Worm (Caenorhabditis elegans) whole organism, late embryonic: ENCODE measurements around the gene C26E1.2.
A peak's percentile ranks its signal among the peaks of the same experiment; 100 is the strongest.

Source experiments
- C08G9.2 ChIP-seq: sonication (generic microtip); optimal IDR thresholded peaks from 2 replicates; lab custom pipeline; 2016; ENCODE audit warnings: mild to moderate bottlenecking, missing genetic modification characterization, moderate library complexity, missing compliant biosample characterization
- K02D7.2 ChIP-seq: sonication (generic microtip); optimal IDR thresholded peaks from 2 replicates; lab custom pipeline; 2017; ENCODE audit warnings: mild to moderate bottlenecking, missing genetic modification characterization, missing compliant biosample characterization
- T23F11.4 ChIP-seq: fragments of 200-800 bp; sonication (Bioruptor generic); optimal IDR thresholded peaks from 2 replicates; lab custom pipeline; 2018; ENCODE audit warnings: mild to moderate bottlenecking, missing genetic modification characterization, missing compliant biosample characterization
- Y22D7AL.16 ChIP-seq: sonication (generic microtip); optimal IDR thresholded peaks from 2 replicates; lab custom pipeline; 2016; ENCODE audit warnings: missing genetic modification characterization, missing compliant biosample characterization
- ama-1 ChIP-seq: fragments of 150-350 bp; optimal IDR thresholded peaks from 2 replicates; lab custom pipeline; 2014
- ceh-14 ChIP-seq: sonication (generic microtip); optimal IDR thresholded peaks from 2 replicates; lab custom pipeline; 2016; ENCODE audit warnings: missing genotype, missing genetic modification characterization, missing compliant biosample characterization
- ceh-19 ChIP-seq: fragments of 200-800 bp; sonication (Bioruptor generic); optimal IDR thresholded peaks from 2 replicates; lab custom pipeline; 2018; ENCODE audit warnings: mild to moderate bottlenecking, missing genetic modification characterization, missing compliant biosample characterization
- ceh-2 ChIP-seq: sonication (generic microtip); optimal IDR thresholded peaks from 2 replicates; lab custom pipeline; 2016; ENCODE audit warnings: missing genotype, missing genetic modification characterization, missing compliant biosample characterization
- ceh-24 ChIP-seq: sonication (generic microtip); optimal IDR thresholded peaks from 2 replicates; lab custom pipeline; 2016; ENCODE audit warnings: mild to moderate bottlenecking, missing genetic modification characterization, missing compliant biosample characterization
- ceh-30 ChIP-seq: fragments of 150-350 bp; optimal IDR thresholded peaks from 2 replicates; lab custom pipeline; 2014; ENCODE audit warnings: missing biosample characterization, missing genetic modification characterization
- ceh-48 ChIP-seq: sonication (generic microtip); optimal IDR thresholded peaks from 2 replicates; lab custom pipeline; 2016; ENCODE audit warnings: missing genetic modification characterization, inconsistent platforms, missing compliant biosample characterization
- dmd-4 ChIP-seq: sonication (generic microtip); optimal IDR thresholded peaks from 2 replicates; lab custom pipeline; 2016; ENCODE audit warnings: borderline replicate concordance, missing genetic modification characterization, missing compliant biosample characterization
- elt-2 ChIP-seq: sonication (generic microtip); optimal IDR thresholded peaks from 2 replicates; lab custom pipeline; 2016; ENCODE audit warnings: missing genetic modification reagents, missing genetic modification characterization, missing compliant biosample characterization
- elt-4 ChIP-seq: sonication (generic microtip); optimal IDR thresholded peaks from 2 replicates; lab custom pipeline; 2016; ENCODE audit warnings: missing genetic modification characterization, missing compliant biosample characterization
- ets-4 ChIP-seq: sonication (generic microtip); optimal IDR thresholded peaks from 2 replicates; lab custom pipeline; 2016; ENCODE audit warnings: missing genetic modification characterization, missing compliant biosample characterization
- fax-1 ChIP-seq: sonication (generic microtip); optimal IDR thresholded peaks from 2 replicates; lab custom pipeline; 2016; ENCODE audit warnings: missing genotype, missing genetic modification characterization, missing compliant biosample characterization
- gmeb-2 ChIP-seq: sonication (generic microtip); optimal IDR thresholded peaks from 2 replicates; lab custom pipeline; 2016; ENCODE audit warnings: missing genetic modification characterization, inconsistent platforms, missing compliant biosample characterization
- hlh-8 ChIP-seq: sonication (generic microtip); optimal IDR thresholded peaks from 2 replicates; lab custom pipeline; 2016; ENCODE audit warnings: missing genotype, missing genetic modification characterization, missing compliant biosample characterization
- lin-11 ChIP-seq: fragments of 200-800 bp; sonication (Bioruptor generic); optimal IDR thresholded peaks from 2 replicates; lab custom pipeline; 2018; ENCODE audit warnings: mild to moderate bottlenecking, missing genetic modification characterization, missing compliant biosample characterization
- nhr-11 ChIP-seq: fragments of 150-350 bp; optimal IDR thresholded peaks from 2 replicates; lab custom pipeline; 2014; ENCODE audit warnings: missing biosample characterization, missing genetic modification characterization
- odd-2 ChIP-seq: sonication (generic microtip); optimal IDR thresholded peaks from 2 replicates; lab custom pipeline; 2017; ENCODE audit warnings: antibody characterized with exemption, mild to moderate bottlenecking, missing genetic modification characterization, missing compliant biosample characterization
- pat-9 ChIP-seq: fragments of 200-800 bp; sonication (Bioruptor generic); optimal IDR thresholded peaks from 2 replicates; lab custom pipeline; 2018; ENCODE audit warnings: mild to moderate bottlenecking, missing genetic modification characterization, moderate library complexity, missing compliant biosample characterization
- pax-1 ChIP-seq: fragments of 150-350 bp; optimal IDR thresholded peaks from 2 replicates; lab custom pipeline; 2014; ENCODE audit warnings: missing biosample characterization, missing genetic modification characterization
- pha-4 ChIP-seq: fragments of 150-350 bp; optimal IDR thresholded peaks from 2 replicates; lab custom pipeline; 2018; ENCODE audit warnings: missing biosample characterization, missing genetic modification reagents, missing genetic modification characterization
- pqm-1 ChIP-seq: sonication (generic microtip); optimal IDR thresholded peaks from 2 replicates; lab custom pipeline; 2016; ENCODE audit warnings: missing genetic modification characterization, missing compliant biosample characterization
- sdc-2 ChIP-seq: sonication (generic microtip); optimal IDR thresholded peaks from 2 replicates; lab custom pipeline; 2016; ENCODE audit warnings: missing genotype, missing genetic modification characterization, missing compliant biosample characterization
- sox-2 ChIP-seq: fragments of 200-800 bp; sonication (Bioruptor generic); IDR thresholded peaks from 2 replicates; pipeline ENCODE4 v1.3.6; 2022; ENCODE audit warnings: missing genetic modification reagents, missing genetic modification characterization, missing compliant biosample characterization
- syd-9 ChIP-seq: sonication (generic microtip); optimal IDR thresholded peaks from 2 replicates; lab custom pipeline; 2016; ENCODE audit warnings: mild to moderate bottlenecking, missing genetic modification characterization, moderate library complexity, missing compliant biosample characterization
- unc-3 ChIP-seq, 2 experiments: fragments of 200-800 bp in 1 of 2; sonication (Bioruptor generic) in 1 of 2; sonication (generic microtip) in 1 of 2; conservative IDR thresholded peaks in 1 of 2; optimal IDR thresholded peaks in 1 of 2; 2 replicates each; pipeline versions ENCODE4 v1.3.6 to Lab custom; 2016 to 2022; ENCODE audit warnings: missing compliant biosample characterization in 2 of 2, missing genetic modification characterization in 2 of 2, missing genetic modification reagents in 1 of 2
- unc-86 ChIP-seq: sonication (generic microtip); optimal IDR thresholded peaks from 2 replicates; lab custom pipeline; 2016; ENCODE audit warnings: missing genetic modification characterization, missing compliant biosample characterization
- zip-5 ChIP-seq: sonication (generic microtip); optimal IDR thresholded peaks from 2 replicates; lab custom pipeline; 2016; ENCODE audit warnings: missing genetic modification characterization, missing compliant biosample characterization
- ztf-16 ChIP-seq: sonication (generic microtip); optimal IDR thresholded peaks from 2 replicates; lab custom pipeline; 2017; ENCODE audit warnings: missing genetic modification characterization, missing compliant biosample characterization

C26E1.2 gene

DNA sequence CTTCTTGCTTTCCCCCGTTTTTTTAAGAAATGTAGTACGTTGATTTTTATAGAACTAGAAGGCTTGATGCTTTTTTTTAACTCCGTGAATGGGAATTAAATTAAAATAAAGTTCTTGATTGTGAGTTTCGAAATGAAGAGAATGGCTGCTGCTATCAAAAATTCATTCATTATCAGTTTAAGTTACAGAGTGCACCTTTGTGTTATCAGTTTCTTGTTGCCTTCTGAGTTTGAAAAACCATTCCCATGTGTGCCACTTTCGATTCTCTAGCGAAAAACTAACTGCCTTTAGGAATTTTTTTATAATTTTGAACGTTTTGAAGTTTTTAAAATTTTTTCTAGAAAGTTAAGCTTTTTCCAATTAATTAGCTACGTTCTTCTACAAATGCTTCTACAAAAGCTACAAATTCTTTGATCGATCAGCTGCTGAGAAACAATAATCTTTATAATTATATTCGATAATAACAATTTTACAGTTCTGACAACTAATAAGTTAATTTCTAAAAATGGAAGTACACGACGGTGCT, at the start of gene C26E1.2:
Gene C26E1.2, plus strand, starts transcription at position 476 of the 526 bp plus-strand sequence.
- TF ChIP-seq ets-4, result no peak
- no peak for TF ChIP-seq ceh-30
- TF ChIP-seq zip-5 (tag; lab: Kevin White, UChicago), result no peak
- no peak for TF ChIP-seq ceh-2 (tag; lab: Kevin White, UChicago)
- no peak for TF ChIP-seq C08G9.2 (tag; lab: Kevin White, UChicago)
- TF ChIP-seq dmd-4 (tag; lab: Kevin White, UChicago), result no peak
- TF ChIP-seq elt-2 (tag; lab: Kevin White, UChicago), result peak; percentile 50
- TF ChIP-seq, all 69 proteins: peak for 1

DNA sequence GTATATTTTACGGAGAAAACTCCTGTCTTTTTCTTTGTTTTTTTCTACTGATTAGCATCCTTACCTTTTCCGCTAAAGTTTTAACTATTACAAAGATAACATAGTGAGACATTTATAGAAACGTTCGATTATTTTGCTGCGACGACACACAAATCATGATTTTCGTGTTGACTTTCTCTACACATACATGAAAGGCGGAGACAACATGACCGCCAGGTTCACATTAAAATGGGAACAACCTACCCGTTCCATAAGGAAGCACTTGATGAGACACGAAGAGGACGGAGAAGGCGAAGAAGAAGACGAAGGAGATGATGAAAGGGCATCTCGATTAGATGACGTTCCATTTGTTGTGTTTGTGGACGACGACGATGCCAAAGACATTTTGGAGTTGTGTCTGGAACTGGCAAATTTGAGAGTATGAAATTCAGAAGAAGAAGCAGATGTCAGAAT, 46.0 kb upstream of the C26E1.2 start, which contains the start of gene C34D1.4:
Gene C34D1.4, minus strand, starts transcription at position 403 of the 453 bp plus-strand sequence.
- TF ChIP-seq ama-1 (lab: Kevin White, UChicago), result no peak
- no peak for TF ChIP-seq Y22D7AL.16 (tag; lab: Kevin White, UChicago)
- no peak for TF ChIP-seq unc-3 (GFP tag; conservative IDR thresholded peaks at IDR 0.05; lab: Robert Waterston, UW)
- no peak for TF ChIP-seq unc-3 (tag; optimal IDR thresholded peaks at IDR 0.05; lab: Kevin White, UChicago)
- TF ChIP-seq, all 69 proteins: peak for 0

DNA sequence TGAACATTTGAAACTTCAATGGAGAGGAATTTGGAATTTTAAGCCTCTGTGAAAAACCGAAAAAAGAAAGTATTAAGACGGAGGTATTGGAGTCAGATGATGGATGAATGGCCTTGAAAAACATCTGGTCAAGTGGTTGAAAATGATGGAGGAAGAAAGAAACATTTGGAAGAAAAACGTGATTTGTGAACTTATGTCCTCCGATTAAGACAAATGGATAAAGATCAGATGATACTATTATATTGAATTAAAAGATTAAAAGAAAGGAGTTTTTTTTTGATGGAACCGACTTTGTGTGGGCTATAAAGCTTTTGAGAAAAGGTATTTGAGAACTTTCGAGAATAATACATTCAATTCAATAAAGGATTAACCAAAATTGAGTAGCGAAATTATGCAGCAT, 45.4 kb upstream of the C26E1.2 start:
- TF ChIP-seq hlh-8 (tag; lab: Kevin White, UChicago) (no peak), gmeb-2 (tag; lab: Kevin White, UChicago) (no peak)
- TF ChIP-seq, all 69 proteins: peak for 0

DNA sequence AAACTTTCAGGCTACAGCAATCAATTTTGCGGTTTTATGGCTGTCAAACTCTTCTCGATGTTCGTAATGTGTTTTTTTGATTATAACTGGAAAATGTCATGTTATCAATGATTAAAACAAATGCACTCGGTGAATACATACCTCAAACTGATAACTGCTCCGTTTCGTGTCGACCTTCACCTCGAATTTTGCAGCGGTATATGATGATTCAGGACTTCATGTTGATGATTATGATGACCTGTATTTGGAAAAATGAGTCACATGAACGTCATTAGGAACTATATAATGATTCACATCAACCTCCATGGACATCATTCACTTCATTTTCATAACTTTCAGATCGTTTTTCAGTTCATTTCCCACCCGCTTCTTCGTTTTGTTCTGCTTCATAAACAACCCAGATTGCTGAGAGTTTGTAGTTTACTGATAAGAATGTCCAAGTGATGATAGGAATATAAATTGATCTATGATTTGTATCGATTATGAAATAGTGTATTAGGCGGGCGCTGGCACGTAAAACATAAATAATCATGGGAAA, 42.1 kb upstream of the C26E1.2 start:
- TF ChIP-seq elt-2 (tag; lab: Kevin White, UChicago) (peak; percentile 68), pat-9 (tag; lab: Kevin White, UChicago) (no peak)

DNA sequence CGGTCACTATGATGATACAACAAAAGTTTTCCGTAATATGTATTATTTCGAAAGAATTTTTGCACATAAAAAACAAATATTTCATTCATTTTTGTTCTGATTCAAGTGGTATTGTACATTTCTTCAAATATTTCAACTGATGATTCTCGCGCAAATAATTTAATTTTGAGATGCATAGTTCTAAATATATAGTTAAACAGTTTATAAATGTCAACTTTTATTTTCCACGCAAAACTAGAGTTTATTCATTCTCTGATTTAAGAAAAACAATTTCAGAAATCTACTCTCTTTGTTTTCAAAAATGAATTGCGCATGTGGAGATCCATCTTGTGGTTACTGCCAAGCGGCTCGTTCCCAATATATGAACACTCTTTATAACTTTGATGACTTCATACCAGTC, 40.7 kb upstream of the C26E1.2 start, which contains the start of gene zip-5:
Gene zip-5, plus strand, starts transcription at position 301 of the 400 bp plus-strand sequence.
- TF ChIP-seq elt-4 (no peak), sdc-2 (tag; lab: Kevin White, UChicago) (no peak), ceh-2 (tag; lab: Kevin White, UChicago) (no peak), Y22D7AL.16 (tag; lab: Kevin White, UChicago) (no peak), fax-1 (tag; lab: Kevin White, UChicago) (no peak), pax-1 (tag; lab: Kevin White, UChicago) (no peak), ceh-48 (no peak), nhr-11 (tag; lab: Kevin White, UChicago) (no peak)

DNA sequence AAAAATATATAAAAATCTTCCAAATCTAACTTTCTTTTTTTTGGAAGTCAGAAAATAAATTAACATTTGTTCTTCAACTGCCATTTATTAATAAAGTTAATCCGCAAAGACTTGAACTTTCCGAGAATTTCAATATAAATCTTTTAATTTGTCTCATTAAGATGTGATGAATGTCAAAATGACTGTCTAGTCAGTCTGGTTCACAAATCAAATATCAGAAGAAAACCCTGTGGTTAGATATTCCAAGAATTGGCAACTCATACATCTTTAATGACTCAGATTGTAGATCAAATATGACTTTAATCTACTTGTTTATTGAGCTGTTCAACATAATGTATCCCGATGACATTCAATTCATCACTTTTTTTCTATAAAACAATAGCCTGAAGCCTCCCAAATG, 39.3 kb upstream of the C26E1.2 start:
- no peak for TF ChIP-seq ztf-16 (tag; lab: Kevin White, UChicago)
- TF ChIP-seq sox-2, result no peak
- no peak for TF ChIP-seq syd-9
- no peak for TF ChIP-seq T23F11.4 (GFP tag; lab: Kevin White, UChicago)
- no peak for TF ChIP-seq ceh-2 (tag; lab: Kevin White, UChicago)
- TF ChIP-seq ceh-24 (tag; lab: Kevin White, UChicago), result no peak
- TF ChIP-seq pha-4 (tag; lab: Kevin White, UChicago), result no peak
- TF ChIP-seq ceh-19 (GFP tag; lab: Kevin White, UChicago), result no peak
- TF ChIP-seq ama-1 (lab: Kevin White, UChicago), result no peak
- TF ChIP-seq unc-86 (tag; lab: Kevin White, UChicago), result no peak

DNA sequence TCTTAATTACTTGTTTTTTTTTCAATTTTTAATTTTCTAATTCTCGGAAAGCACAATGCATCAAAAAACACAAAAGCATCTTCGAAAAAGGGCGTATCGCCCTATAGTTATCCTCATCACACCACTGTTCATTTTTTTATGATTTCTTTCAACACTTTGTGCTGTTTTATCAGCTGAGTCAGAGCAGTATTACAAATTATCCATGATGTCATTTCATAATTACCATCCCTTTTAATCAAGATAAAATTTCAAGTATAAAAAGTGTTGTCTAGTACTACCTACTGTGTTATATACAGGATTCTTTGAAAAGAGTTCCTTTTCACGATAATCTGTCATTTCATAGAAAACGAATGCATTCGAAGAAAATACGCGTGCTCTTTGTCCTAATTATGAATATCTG, 38.3 kb upstream of the C26E1.2 start:
- TF ChIP-seq ceh-14 (tag; lab: Kevin White, UChicago), result no peak
- no peak for TF ChIP-seq unc-86 (tag; lab: Kevin White, UChicago)
- no peak for TF ChIP-seq pqm-1 (tag; lab: Kevin White, UChicago)
- TF ChIP-seq lin-11 (tag; lab: Kevin White, UChicago), result no peak
- no peak for TF ChIP-seq K02D7.2 (tag; lab: Kevin White, UChicago)
- TF ChIP-seq pat-9 (tag; lab: Kevin White, UChicago), result no peak
- no peak for TF ChIP-seq odd-2 (tag; lab: Kevin White, UChicago)
- TF ChIP-seq sox-2, result no peak
- no peak for TF ChIP-seq elt-4
- TF ChIP-seq, all 69 proteins: peak for 0
